Fruit fly (Drosophila melanogaster) whole organism, embryonic: Measurements from ENCODE around the gene CG11726.

Experiments used
- Aef1 ChIP-seq: fragments of 200-800 bp; sonication (Bioruptor generic); IDR thresholded peaks from 3 replicates; pipeline ENCODE4 v1.3.6; 2022; ENCODE audit warnings: missing biosample characterization, missing genetic modification characterization
- Antp ChIP-seq: fragments of 200-800 bp; sonication (Bioruptor generic); optimal IDR thresholded peaks from 3 replicates; lab custom pipeline; 2016; ENCODE audit warnings: missing biosample characterization, missing genetic modification characterization
- BtbVII ChIP-seq: fragments of 200-800 bp; sonication (Bioruptor generic); optimal IDR thresholded peaks from 3 replicates; lab custom pipeline; 2017; ENCODE audit warnings: missing biosample characterization, mild to moderate bottlenecking, missing genetic modification characterization
- CG10209 ChIP-seq: fragments of 200-800 bp; sonication (Bioruptor generic); optimal IDR thresholded peaks from 3 replicates; lab custom pipeline; 2017; ENCODE audit warnings: missing biosample characterization, mild to moderate bottlenecking, missing genetic modification characterization, missing genetic modification reagents
- CG10979 ChIP-seq: fragments of 200-800 bp; sonication (Bioruptor generic); optimal IDR thresholded peaks from 2 replicates; lab custom pipeline; 2018; ENCODE audit warnings: missing biosample characterization, mild to moderate bottlenecking, missing genetic modification characterization, moderate library complexity
- CG12104 ChIP-seq: fragments of 200-800 bp; sonication (Bioruptor generic); optimal IDR thresholded peaks from 3 replicates; lab custom pipeline; 2016; ENCODE audit warnings: missing biosample characterization, missing genetic modification characterization
- CG12236 ChIP-seq: fragments of 200-800 bp; sonication (Bioruptor generic); optimal IDR thresholded peaks from 2 replicates; lab custom pipeline; 2016; ENCODE audit warnings: missing biosample characterization, missing genetic modification characterization
- CG12942 ChIP-seq: fragments of 200-800 bp; sonication (Bioruptor generic); optimal IDR thresholded peaks from 3 replicates; lab custom pipeline; 2016; ENCODE audit warnings: missing biosample characterization, missing genetic modification characterization
- CG13123 ChIP-seq: fragments of 200-800 bp; sonication (Bioruptor generic); optimal IDR thresholded peaks from 2 replicates; lab custom pipeline; 2016; ENCODE audit warnings: missing biosample characterization, missing genetic modification characterization
- CG17328 ChIP-seq: fragments of 200-800 bp; sonication (Bioruptor generic); IDR thresholded peaks from 2 replicates; pipeline ENCODE4 v1.3.6; 2022; ENCODE audit warnings: missing biosample characterization, missing genetic modification characterization
- CG17385 ChIP-seq: fragments of 200-800 bp; sonication (Bioruptor generic); optimal IDR thresholded peaks from 3 replicates; lab custom pipeline; 2018; ENCODE audit warnings: missing biosample characterization, mild to moderate bottlenecking, missing genetic modification characterization
- CG31224 ChIP-seq: fragments of 200-800 bp; sonication (Bioruptor generic); IDR thresholded peaks from 2 replicates; pipeline ENCODE4 v1.3.6; 2022; ENCODE audit warnings: missing biosample characterization, missing genetic modification characterization
- CG3281 ChIP-seq: fragments of 200-800 bp; sonication (Bioruptor generic); optimal IDR thresholded peaks from 3 replicates; lab custom pipeline; 2017; ENCODE audit warnings: missing biosample characterization, mild to moderate bottlenecking, missing genetic modification characterization
- CG4282 ChIP-seq: fragments of 200-800 bp; sonication (Bioruptor generic); optimal IDR thresholded peaks from 2 replicates; lab custom pipeline; 2016; ENCODE audit warnings: missing biosample characterization, missing genetic modification characterization
- CG4328 ChIP-seq: fragments of 200-800 bp; sonication (Bioruptor generic); optimal IDR thresholded peaks from 3 replicates; lab custom pipeline; 2017; ENCODE audit warnings: missing biosample characterization, missing genetic modification reagents, missing genetic modification characterization
- CG4617 ChIP-seq: fragments of 200-800 bp; sonication (Bioruptor generic); optimal IDR thresholded peaks from 3 replicates; lab custom pipeline; 2016; ENCODE audit warnings: missing biosample characterization, missing genetic modification characterization, borderline replicate concordance
- CG4820 ChIP-seq: fragments of 200-800 bp; sonication (Bioruptor generic); optimal IDR thresholded peaks from 3 replicates; lab custom pipeline; 2016; ENCODE audit warnings: missing biosample characterization, missing genetic modification characterization
- CG6175 ChIP-seq: fragments of 200-800 bp; sonication (Bioruptor generic); IDR thresholded peaks from 3 replicates; pipeline ENCODE4 v1.3.6; 2022; ENCODE audit warnings: missing biosample characterization, missing genetic modification characterization
- CG9437 ChIP-seq: fragments of 200-800 bp; sonication (Bioruptor generic); optimal IDR thresholded peaks from 2 replicates; lab custom pipeline; 2018; ENCODE audit warnings: missing biosample characterization, mild to moderate bottlenecking, missing genetic modification characterization
- Camta ChIP-seq: fragments of 200-800 bp; sonication (Bioruptor generic); optimal IDR thresholded peaks from 2 replicates; lab custom pipeline; 2016; ENCODE audit warnings: missing biosample characterization, missing genetic modification characterization
- D ChIP-seq, 2 experiments: fragments of 200-800 bp in 1 of 2; fragments of >200 bp in 1 of 2; sonication (Bioruptor generic) in 1 of 2; optimal IDR thresholded peaks; 2 replicates in 1 of 2; 3 replicates in 1 of 2; lab custom pipeline; 2017; ENCODE audit warnings: mild to moderate bottlenecking in 1 of 2, missing biosample characterization in 1 of 2, missing genetic modification characterization in 1 of 2, missing genetic modification reagents in 1 of 2
- D19A ChIP-seq: fragments of 200-800 bp; optimal IDR thresholded peaks from 3 replicates; lab custom pipeline; 2019; ENCODE audit warnings: missing biosample characterization, mild to moderate bottlenecking, missing genetic modification characterization, moderate library complexity
- Dbx ChIP-seq: fragments of 200-800 bp; sonication (Bioruptor generic); IDR thresholded peaks from 3 replicates; pipeline ENCODE4 v1.3.6; 2022; ENCODE audit warnings: missing biosample characterization, missing genetic modification characterization
- Dll ChIP-seq: fragments of 200-800 bp; sonication (Bioruptor generic); IDR thresholded peaks from 4 replicates; pipeline ENCODE4 v1.3.6; 2022; ENCODE audit warnings: missing biosample characterization, missing genetic modification characterization; ENCODE audit not compliant: partially characterized antibody
- Drgx ChIP-seq: fragments of 200-800 bp; sonication (Bioruptor generic); IDR thresholded peaks from 2 replicates; pipeline ENCODE4 v1.3.6; 2022; ENCODE audit warnings: missing biosample characterization, missing genetic modification characterization
- H2.0 ChIP-seq: fragments of 200-800 bp; sonication (Bioruptor generic); IDR thresholded peaks from 2 replicates; pipeline ENCODE4 v1.3.6; 2022; ENCODE audit warnings: missing biosample characterization, missing genetic modification characterization
- Jarid2 ChIP-seq: fragments of 200-800 bp; sonication (Bioruptor generic); optimal IDR thresholded peaks from 3 replicates; lab custom pipeline; 2017; ENCODE audit warnings: mild to moderate bottlenecking, missing biosample characterization, missing genetic modification reagents, missing genetic modification characterization
- Opbp ChIP-seq: fragments of 200-800 bp; sonication (Bioruptor generic); IDR thresholded peaks from 3 replicates; pipeline ENCODE4 v1.3.6; 2022; ENCODE audit warnings: missing biosample characterization, missing genetic modification characterization; ENCODE audit not compliant: partially characterized antibody
- ara ChIP-seq: fragments of 200-800 bp; sonication (Bioruptor generic); IDR thresholded peaks from 2 replicates; pipeline ENCODE4 v1.3.6; 2022; ENCODE audit warnings: missing biosample characterization, missing genetic modification characterization
- az2 ChIP-seq: fragments of 200-800 bp; sonication (Bioruptor generic); optimal IDR thresholded peaks from 3 replicates; lab custom pipeline; 2016; ENCODE audit warnings: missing biosample characterization, missing genetic modification characterization
- crc ChIP-seq: fragments of 200-800 bp; sonication (Bioruptor generic); optimal IDR thresholded peaks from 2 replicates; lab custom pipeline; 2016; ENCODE audit warnings: missing biosample characterization, missing genetic modification characterization
- dan ChIP-seq: fragments of 200-800 bp; sonication (Bioruptor generic); IDR thresholded peaks from 2 replicates; pipeline ENCODE4 v1.3.6; 2022; ENCODE audit warnings: missing biosample characterization, missing genetic modification characterization
- dysf ChIP-seq: fragments of 200-800 bp; sonication (Bioruptor generic); IDR thresholded peaks from 3 replicates; pipeline ENCODE4 v1.3.6; 2022; ENCODE audit warnings: missing biosample characterization, missing genetic modification characterization
- ewg ChIP-seq: fragments of 200-800 bp; sonication (Bioruptor generic); optimal IDR thresholded peaks from 3 replicates; lab custom pipeline; 2017; ENCODE audit warnings: mild to moderate bottlenecking, missing biosample characterization, missing genetic modification reagents, missing genetic modification characterization
- exex ChIP-seq: fragments of 200-800 bp; sonication (Bioruptor generic); optimal IDR thresholded peaks from 4 replicates; lab custom pipeline; 2018; ENCODE audit warnings: missing biosample characterization, mild to moderate bottlenecking, missing genetic modification characterization, moderate library complexity
- fd64A ChIP-seq: fragments of 200-800 bp; sonication (Bioruptor generic); optimal IDR thresholded peaks from 3 replicates; lab custom pipeline; 2018; ENCODE audit warnings: missing biosample characterization, mild to moderate bottlenecking, missing genetic modification characterization
- lbe ChIP-seq: fragments of 200-800 bp; sonication (Bioruptor generic); optimal IDR thresholded peaks from 2 replicates; lab custom pipeline; 2016; ENCODE audit warnings: missing biosample characterization, mild to moderate bottlenecking, missing genetic modification characterization
- maf-S ChIP-seq: fragments of 200-800 bp; sonication (Bioruptor generic); optimal IDR thresholded peaks from 2 replicates; lab custom pipeline; 2016; ENCODE audit warnings: missing biosample characterization, missing genetic modification characterization
- otp ChIP-seq: fragments of 200-800 bp; sonication (Bioruptor generic); IDR thresholded peaks from 3 replicates; pipeline ENCODE4, ENCODE4 v1.3.6; 2022; ENCODE audit warnings: missing biosample characterization, missing genetic modification characterization
- phol ChIP-seq: fragments of 200-800 bp; sonication (Bioruptor generic); optimal IDR thresholded peaks from 3 replicates; lab custom pipeline; 2018; ENCODE audit warnings: missing biosample characterization, mild to moderate bottlenecking, missing genetic modification characterization, moderate library complexity
- pros ChIP-seq: fragments of 200-800 bp; sonication (Bioruptor generic); optimal IDR thresholded peaks from 3 replicates; lab custom pipeline; 2019; ENCODE audit warnings: missing biosample characterization, mild to moderate bottlenecking, missing genetic modification characterization, moderate library complexity
- sc ChIP-seq, 3 experiments: fragments of >200 bp in 2 of 3; fragments of 200-800 bp in 1 of 3; sonication (Bioruptor generic) in 1 of 3; optimal IDR thresholded peaks; 2 replicates in 2 of 3; 3 replicates in 1 of 3; lab custom pipeline; 2017; ENCODE audit warnings: mild to moderate bottlenecking in 1 of 3, missing biosample characterization in 1 of 3, missing genetic modification characterization in 1 of 3, missing genetic modification reagents in 1 of 3
- so ChIP-seq: fragments of 200-800 bp; sonication (Bioruptor generic); IDR thresholded peaks from 3 replicates; pipeline ENCODE4 v1.3.6; 2022; ENCODE audit warnings: missing biosample characterization, missing genetic modification characterization
- tgo ChIP-seq: fragments of 200-800 bp; sonication (Bioruptor generic); IDR thresholded peaks from 3 replicates; pipeline ENCODE4 v1.3.6; 2022; ENCODE audit warnings: missing biosample characterization, missing genetic modification characterization
- tna ChIP-seq: fragments of 200-800 bp; sonication (Bioruptor generic); IDR thresholded peaks from 2 replicates; pipeline ENCODE4 v1.3.6; 2022; ENCODE audit warnings: missing biosample characterization, missing genetic modification characterization; ENCODE audit not compliant: partially characterized antibody
- tup ChIP-seq: fragments of 200-800 bp; sonication (Bioruptor generic); optimal IDR thresholded peaks from 2 replicates; lab custom pipeline; 2016; ENCODE audit warnings: missing biosample characterization, mild to moderate bottlenecking, missing genetic modification characterization, moderate library complexity
- wek ChIP-seq: fragments of 200-800 bp; sonication (Bioruptor generic); optimal IDR thresholded peaks from 3 replicates; lab custom pipeline; 2018; ENCODE audit warnings: missing biosample characterization, mild to moderate bottlenecking, missing genetic modification characterization, moderate library complexity

Gene CG11726

dm6 chr3L:11405362-11406254 lies 11.1 kb downstream of the CG11726 start (continued):
- peak; percentile 94 for TF ChIP-seq CG4282 (GFP tag; lab: Kevin White, UChicago)
- TF ChIP-seq crc, result peak; percentile 87
- TF ChIP-seq Jarid2 (GFP tag; lab: Kevin White, UChicago), result peak; percentile 77
- peak; percentile 92 for TF ChIP-seq CG12942 (GFP tag; lab: Kevin White, UChicago)
- no peak for TF ChIP-seq sc (optimal IDR thresholded peaks at IDR 0.05; lab: Kevin White, UChicago)
- TF ChIP-seq sc (GFP tag; optimal IDR thresholded peaks at IDR 0.05; lab: Kevin White, UChicago), result peak; percentile 92
- peak; percentile 76 for TF ChIP-seq CG3281 (GFP tag; lab: Kevin White, UChicago)
- peak; percentile 93 for TF ChIP-seq CG17385 (GFP tag; lab: Kevin White, UChicago)
- TF ChIP-seq CG4328 (GFP tag; lab: Kevin White, UChicago), result peak; percentile 78
- TF ChIP-seq otp, result peak; percentile 99
- TF ChIP-seq dysf (GFP tag; lab: Robert Waterston, UW), result peak; percentile 95
- TF ChIP-seq Camta (GFP tag; lab: Kevin White, UChicago), result peak; percentile 95
- peak; percentile 96 for TF ChIP-seq tgo
- peak; percentile 81 for TF ChIP-seq CG31224 (GFP tag; lab: Robert Waterston, UW)
- TF ChIP-seq Drgx (GFP tag; lab: Robert Waterston, UW), result peak; percentile 89
- peak; percentile 86 for TF ChIP-seq tup (GFP tag; lab: Kevin White, UChicago)
- TF ChIP-seq H2.0 (GFP tag; lab: Robert Waterston, UW), result peak; percentile 96
- 0 out of 4 replicates have a peak, but pooled peaks have one; percentile 18 for TF ChIP-seq Dll (GFP tag; lab: Robert Waterston, UW)
- TF ChIP-seq Aef1 (GFP tag; lab: Robert Waterston, UW), result peak; percentile 92
- peak; percentile 78 for TF ChIP-seq BtbVII (GFP tag; lab: Kevin White, UChicago)
- peak; percentile 97 for TF ChIP-seq az2 (GFP tag; lab: Kevin White, UChicago)
- peak; percentile 89 for TF ChIP-seq fd64A (GFP tag; lab: Kevin White, UChicago)
- peak; percentile 94 for TF ChIP-seq CG10209 (GFP tag; lab: Kevin White, UChicago)
- TF ChIP-seq CG6175 (GFP tag; lab: Robert Waterston, UW), result peak; percentile 76
- peak; percentile 98 for TF ChIP-seq ara (GFP tag; lab: Robert Waterston, UW)
- peak; percentile 91 for TF ChIP-seq CG13123 (GFP tag; lab: Kevin White, UChicago)
- TF ChIP-seq exex (tag; lab: Kevin White, UChicago), result peak; percentile 65
- TF ChIP-seq maf-S (GFP tag; lab: Kevin White, UChicago), result peak; percentile 89
- TF ChIP-seq CG17328 (GFP tag; lab: Robert Waterston, UW), result peak; percentile 98
- TF ChIP-seq CG9437 (GFP tag; lab: Kevin White, UChicago), result peak; percentile 84
- peak; percentile 89 for TF ChIP-seq lbe
- no peak for TF ChIP-seq D (optimal IDR thresholded peaks at IDR 0.05; lab: Kevin White, UChicago)
- peak; percentile 93 for TF ChIP-seq D (GFP tag; optimal IDR thresholded peaks at IDR 0.05; lab: Kevin White, UChicago)
- TF ChIP-seq CG4617, result peak; percentile 82
- peak; percentile 91 for TF ChIP-seq CG4820 (GFP tag; lab: Kevin White, UChicago)
- TF ChIP-seq Antp (GFP tag; lab: Kevin White, UChicago), result peak; percentile 92
- peak; percentile 89 for TF ChIP-seq CG12104 (GFP tag; lab: Kevin White, UChicago)
- TF ChIP-seq so (GFP tag; lab: Robert Waterston, UW), result peak; percentile 97
- peak; percentile 14 for TF ChIP-seq pros (GFP tag; lab: Kevin White, UChicago)
- peak; percentile 95 for TF ChIP-seq CG10979 (tag; lab: Kevin White, UChicago)
- TF ChIP-seq Dbx (GFP tag; lab: Robert Waterston, UW), result peak; percentile 64
- TF ChIP-seq wek, result peak; percentile 78
- TF ChIP-seq dan, result peak; percentile 87
- TF ChIP-seq Opbp (GFP tag; lab: Robert Waterston, UW), result peak; percentile 56; the same call in 2 of the 3 replicates
- TF ChIP-seq D19A (tag; lab: Kevin White, UChicago), result peak; percentile 92
- no peak for TF ChIP-seq tna
- TF ChIP-seq CG12236 (GFP tag; lab: Kevin White, UChicago), result peak; percentile 93
- TF ChIP-seq ewg (GFP tag; lab: Kevin White, UChicago), result peak; percentile 92
- TF ChIP-seq phol (tag; lab: Kevin White, UChicago), result peak; percentile 95
